Fruit fly (Drosophila melanogaster) whole organism, larva: ENCODE measurements around the gene Cyp12a4.

Source experiments
- noc ChIP-seq: fragments of 200-800 bp; sonication (Bioruptor generic); optimal IDR thresholded peaks from 3 replicates; lab custom pipeline; 2019; ENCODE audit warnings: missing biosample characterization, mild to moderate bottlenecking, missing genetic modification characterization, moderate library complexity

The Cyp12a4 gene

DNA sequence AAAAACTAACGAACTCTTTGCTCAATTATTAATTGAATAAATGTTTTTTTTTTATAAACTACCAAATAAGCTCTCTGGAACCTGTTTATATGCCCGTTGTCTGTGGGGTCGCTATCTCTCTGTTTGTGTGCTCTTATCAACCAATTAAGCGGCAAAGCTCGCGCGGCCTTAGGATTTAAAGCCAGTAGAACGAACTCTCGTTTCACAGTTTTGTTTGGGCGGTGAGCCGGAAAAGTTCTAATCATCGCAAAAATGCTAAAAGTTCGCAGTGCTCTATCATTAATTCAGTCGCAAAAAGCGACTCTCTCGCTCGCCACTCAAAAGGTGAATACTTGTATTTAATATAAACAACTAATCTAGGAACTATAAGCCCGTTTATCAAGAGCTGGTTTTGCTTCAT, at the start of gene Cyp12a4:
TSS of gene Cyp12a4 (plus strand) at position 202 of the 400 bp plus-strand sequence.
- TF ChIP-seq noc (tag; lab: Kevin White, UChicago): peak; percentile 51

dm6 chr3R:19088962-19089597, 45.9 kb upstream of the Cyp12a4 start:
- TF ChIP-seq noc (tag; lab: Kevin White, UChicago): peak; percentile 52

DNA sequence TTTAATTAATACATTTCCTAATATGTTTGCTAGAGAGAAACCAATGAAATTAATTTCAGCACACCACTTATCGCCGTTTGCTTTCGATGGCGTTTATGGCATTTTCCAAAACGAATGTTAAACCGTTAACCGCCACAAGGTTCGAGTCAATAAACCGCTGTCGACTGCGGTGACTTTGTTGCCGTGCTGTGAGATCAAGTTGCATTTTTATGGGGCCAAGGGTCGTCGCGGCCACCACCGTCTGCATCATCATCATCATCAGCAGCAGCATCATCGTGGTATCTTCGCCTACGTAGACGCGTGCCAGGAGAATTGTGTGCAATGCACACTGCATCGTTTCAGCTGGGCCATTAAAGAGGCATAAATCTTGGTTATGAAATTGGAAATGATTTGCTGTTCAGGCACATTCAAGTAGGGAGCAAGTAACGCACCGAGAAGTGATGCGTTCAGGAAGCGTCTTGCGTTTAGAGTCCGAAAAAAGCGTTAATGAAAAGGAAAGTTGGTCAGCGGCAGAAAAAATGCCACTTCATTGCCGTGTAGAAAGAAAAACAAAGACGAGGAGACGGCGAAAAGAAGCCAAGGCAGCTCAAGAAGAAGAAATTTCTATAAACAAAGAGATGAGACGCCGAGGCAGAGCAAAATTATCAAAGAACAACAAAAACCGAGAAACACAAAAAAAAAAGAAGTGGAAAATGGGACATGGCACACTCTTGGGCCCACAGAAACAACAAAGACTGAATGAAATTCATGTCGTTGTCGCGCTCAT, 43.8 kb upstream of the Cyp12a4 start:
- no peak for TF ChIP-seq noc (tag; lab: Kevin White, UChicago)

- TF ChIP-seq noc (tag; lab: Kevin White, UChicago): no peak
Observed at dm6 chr3R:19091749-19092264, 43.2 kb upstream of the Cyp12a4 start.

dm6 chr3R:19092367-19093126, 42.4 kb upstream of the Cyp12a4 start:
- TF ChIP-seq noc (tag; lab: Kevin White, UChicago): no peak

dm6 chr3R:19093127-19093812, 41.7 kb upstream of the Cyp12a4 start:
- TF ChIP-seq noc (tag; lab: Kevin White, UChicago): no peak

- TF ChIP-seq noc (tag; lab: Kevin White, UChicago): peak; percentile 14
Observed at dm6 chr3R:19094039-19094438, 40.9 kb upstream of the Cyp12a4 start, which contains the start of gene cdi. TSS of gene cdi (minus strand) at chr3R:19094270.

dm6 chr3R:19094799-19095418, 40.0 kb upstream of the Cyp12a4 start, which contains the start of the genes mRpL55 and ATPsynD:
TSS of gene mRpL55 (minus strand) at chr3R:19094905.
TSS of gene ATPsynD (plus strand) at chr3R:19095000.
- TF ChIP-seq noc (tag; lab: Kevin White, UChicago): no peak

DNA sequence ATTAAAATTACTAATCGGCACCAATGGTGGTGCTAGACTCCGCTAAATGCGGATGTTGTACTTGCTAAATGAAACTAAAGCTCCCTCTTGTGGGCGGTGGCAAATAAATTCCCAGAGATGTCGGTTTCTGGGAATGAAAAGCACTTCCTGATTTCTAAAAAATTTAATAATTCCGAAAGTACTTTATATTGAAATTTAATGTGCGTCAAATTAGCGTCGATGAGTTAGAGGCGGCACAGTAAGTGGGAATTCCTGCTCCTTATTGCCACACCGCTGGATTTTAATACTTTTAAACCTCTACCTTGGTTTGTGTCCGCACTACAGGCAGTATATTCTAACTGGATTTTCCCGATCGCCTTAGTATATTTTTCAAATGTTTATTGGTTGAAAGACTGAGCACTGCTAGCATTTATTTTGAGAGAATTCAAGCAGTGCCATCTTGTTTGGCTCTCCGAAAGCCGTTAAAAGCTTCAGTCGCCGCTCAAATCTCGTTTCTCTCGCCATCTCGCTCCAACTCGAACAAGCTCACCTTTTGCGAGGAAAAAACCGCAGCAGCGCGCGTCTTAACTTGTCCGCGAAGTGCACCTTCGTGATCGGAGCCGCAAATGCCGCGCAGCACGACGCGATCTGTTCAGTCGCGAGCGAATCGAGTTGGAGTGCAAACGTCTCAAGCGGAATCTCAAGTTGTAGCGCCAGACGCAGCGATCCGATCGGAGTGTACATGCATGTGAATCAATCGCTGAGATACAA, 38.5 kb upstream of the Cyp12a4 start, which contains the start of gene CG6040:
TSS of gene CG6040 (plus strand) at position 663 of the 750 bp plus-strand sequence.
- no peak for TF ChIP-seq noc (tag; lab: Kevin White, UChicago)

- TF ChIP-seq noc (tag; lab: Kevin White, UChicago): no peak
Observed at dm6 chr3R:19098272-19098671, 36.7 kb upstream of the Cyp12a4 start.

DNA sequence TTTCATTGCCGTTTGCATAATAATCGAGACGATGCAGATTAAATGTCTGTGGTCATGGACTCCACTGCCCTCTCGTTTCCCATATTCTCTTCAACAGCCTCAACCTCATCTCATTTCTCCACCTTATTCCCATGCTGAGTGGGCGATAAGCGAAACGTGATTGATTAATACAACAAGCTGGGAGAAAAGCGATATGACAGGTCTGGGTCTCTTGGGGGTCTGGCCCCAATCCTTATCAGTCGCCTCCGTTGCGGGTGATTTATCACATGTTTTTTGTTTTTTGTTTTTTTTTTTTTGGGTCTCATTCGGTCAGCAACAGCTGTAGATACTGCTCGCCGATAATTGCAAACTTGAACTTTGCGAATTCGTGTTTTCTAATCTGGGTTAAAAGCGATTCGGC, 34.9 kb upstream of the Cyp12a4 start:
- no peak for TF ChIP-seq noc (tag; lab: Kevin White, UChicago)

dm6 chr3R:19101267-19101840, 33.6 kb upstream of the Cyp12a4 start:
- no peak for TF ChIP-seq noc (tag; lab: Kevin White, UChicago)

DNA sequence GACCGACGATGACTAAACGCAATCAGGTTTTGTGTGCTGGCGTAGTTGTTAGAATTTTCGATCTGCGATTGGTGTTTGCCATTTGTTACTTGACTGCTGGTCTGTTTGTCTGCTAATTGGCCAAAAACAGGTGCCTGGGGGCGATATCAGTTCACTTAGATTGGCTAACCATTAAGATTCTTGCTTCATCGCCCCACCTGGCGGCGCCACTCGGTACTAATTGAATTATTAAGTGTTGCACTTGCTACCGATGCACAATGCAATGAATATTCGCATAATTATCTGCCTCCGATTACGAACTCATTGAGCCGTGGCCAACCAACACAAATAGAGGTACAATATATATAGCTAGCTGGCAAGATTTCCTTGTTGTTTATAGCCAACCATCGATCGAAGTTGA, 31.8 kb upstream of the Cyp12a4 start:
- TF ChIP-seq noc (tag; lab: Kevin White, UChicago): no peak

DNA sequence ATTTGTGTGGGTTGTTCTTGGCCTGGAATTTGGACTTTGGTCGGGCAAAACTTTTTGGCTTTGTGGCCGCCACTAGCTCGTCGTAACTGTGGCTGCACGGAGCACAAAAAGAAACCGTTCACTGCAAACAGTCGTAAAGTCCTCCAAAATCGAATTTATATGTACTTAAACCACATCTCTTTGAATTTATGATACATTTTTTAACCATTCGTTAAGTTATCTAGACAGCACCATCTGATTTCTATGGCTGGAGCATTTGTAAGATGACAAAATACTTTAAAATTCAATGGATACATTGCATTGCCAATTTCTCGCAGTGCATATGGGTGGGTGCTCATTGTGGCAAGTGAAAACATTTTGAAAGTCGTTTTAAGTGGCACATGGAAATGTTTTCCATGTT, 30.8 kb upstream of the Cyp12a4 start:
- no peak for TF ChIP-seq noc (tag; lab: Kevin White, UChicago)
